Fruit fly (Drosophila melanogaster) whole organism, embryonic: ENCODE data around the gene CG31233.

Experiments used
- Ada2b ChIP-seq: fragments of 200-800 bp; sonication (Bioruptor generic); IDR thresholded peaks from 2 replicates; pipeline ENCODE4 v1.3.6; 2022; ENCODE audit warnings: missing biosample characterization, missing genetic modification characterization
- CG10431 ChIP-seq: fragments of 200-800 bp; sonication (Bioruptor generic); optimal IDR thresholded peaks from 3 replicates; lab custom pipeline; 2018; ENCODE audit warnings: missing biosample characterization, mild to moderate bottlenecking, missing genetic modification characterization
- CG11456 ChIP-seq: fragments of 200-800 bp; sonication (Bioruptor generic); IDR thresholded peaks from 3 replicates; pipeline ENCODE4 v1.3.6; 2022; ENCODE audit warnings: missing biosample characterization, missing genetic modification characterization
- CG14965 ChIP-seq: fragments of 200-800 bp; sonication (Bioruptor generic); optimal IDR thresholded peaks from 2 replicates; lab custom pipeline; 2016; ENCODE audit warnings: missing biosample characterization, missing genetic modification characterization, borderline replicate concordance
- CG1602 ChIP-seq: fragments of 200-800 bp; sonication (Bioruptor generic); optimal IDR thresholded peaks from 3 replicates; lab custom pipeline; 2016; ENCODE audit warnings: missing biosample characterization, missing genetic modification characterization
- CG17612 ChIP-seq: fragments of 200-800 bp; sonication (Bioruptor generic); IDR thresholded peaks from 2 replicates; pipeline ENCODE4 v1.3.6; 2022; ENCODE audit warnings: missing biosample characterization, missing genetic modification characterization
- CG34224 ChIP-seq: fragments of 200-800 bp; sonication (Bioruptor generic); IDR thresholded peaks from 3 replicates; pipeline ENCODE4 v1.3.6; 2022; ENCODE audit warnings: missing biosample characterization, missing genetic modification characterization; ENCODE audit not compliant: partially characterized antibody
- CG6175 ChIP-seq: fragments of 200-800 bp; sonication (Bioruptor generic); IDR thresholded peaks from 3 replicates; pipeline ENCODE4 v1.3.6; 2022; ENCODE audit warnings: missing biosample characterization, missing genetic modification characterization
- CG6272 ChIP-seq: fragments of 200-800 bp; sonication (Bioruptor generic); IDR thresholded peaks from 2 replicates; pipeline ENCODE4 v1.3.6; 2022; ENCODE audit warnings: missing biosample characterization, missing genetic modification characterization
- CG6654 ChIP-seq: fragments of 200-800 bp; sonication (Bioruptor generic); optimal IDR thresholded peaks from 2 replicates; lab custom pipeline; 2017; ENCODE audit warnings: missing biosample characterization, mild to moderate bottlenecking, missing genetic modification characterization
- CG6813 ChIP-seq: fragments of 200-800 bp; sonication (Bioruptor generic); optimal IDR thresholded peaks from 2 replicates; lab custom pipeline; 2017; ENCODE audit warnings: missing biosample characterization, missing genetic modification characterization, mild to moderate bottlenecking, moderate library complexity, missing genetic modification reagents
- CG7963 ChIP-seq: fragments of 200-800 bp; sonication (Bioruptor generic); IDR thresholded peaks from 3 replicates; pipeline ENCODE4 v1.3.6; 2022; ENCODE audit warnings: missing biosample characterization, missing genetic modification characterization; ENCODE audit not compliant: partially characterized antibody
- CHES-1-like ChIP-seq: fragments of 200-800 bp; sonication (Bioruptor generic); optimal IDR thresholded peaks from 2 replicates; lab custom pipeline; 2016; ENCODE audit warnings: missing biosample characterization, missing genetic modification characterization
- Chrac-16 ChIP-seq: fragments of 200-800 bp; sonication (Bioruptor generic); optimal IDR thresholded peaks from 3 replicates; lab custom pipeline; 2016; ENCODE audit warnings: missing biosample characterization, missing genetic modification characterization
- Dip3 ChIP-seq: fragments of 200-800 bp; sonication (Bioruptor generic); optimal IDR thresholded peaks from 3 replicates; lab custom pipeline; 2016; ENCODE audit warnings: missing biosample characterization, missing genetic modification characterization
- ERR ChIP-seq: fragments of 200-800 bp; sonication (Bioruptor generic); optimal IDR thresholded peaks from 2 replicates; lab custom pipeline; 2016; ENCODE audit warnings: missing biosample characterization, missing genetic modification characterization
- Gug ChIP-seq: fragments of 200-800 bp; sonication (Bioruptor generic); IDR thresholded peaks from 4 replicates; pipeline ENCODE4 v1.3.6; 2022; ENCODE audit warnings: missing biosample characterization, missing genetic modification characterization
- H2.0 ChIP-seq: fragments of 200-800 bp; sonication (Bioruptor generic); IDR thresholded peaks from 2 replicates; pipeline ENCODE4 v1.3.6; 2022; ENCODE audit warnings: missing biosample characterization, missing genetic modification characterization
- Hr78 ChIP-seq, 2 experiments: fragments of 200-800 bp in 1 of 2; fragments of >200 bp in 1 of 2; sonication (Bioruptor generic) in 1 of 2; optimal IDR thresholded peaks; 2 replicates each; lab custom pipeline; 2017 to 2019; ENCODE audit warnings: missing biosample characterization in 2 of 2, missing genetic modification characterization in 2 of 2, mild to moderate bottlenecking in 1 of 2, moderate library complexity in 1 of 2
- Lpt ChIP-seq: fragments of >200 bp; optimal IDR thresholded peaks from 2 replicates; lab custom pipeline; 2018; ENCODE audit warnings: missing biosample characterization, missing genetic modification characterization
- MTF-1 ChIP-seq: fragments of 200-800 bp; sonication (Bioruptor generic); optimal IDR thresholded peaks from 2 replicates; lab custom pipeline; 2018; ENCODE audit warnings: missing biosample characterization, mild to moderate bottlenecking, missing genetic modification characterization, borderline replicate concordance
- Mes4 ChIP-seq: fragments of 200-800 bp; sonication (Bioruptor generic); optimal IDR thresholded peaks from 2 replicates; lab custom pipeline; 2016; ENCODE audit warnings: missing biosample characterization, missing genetic modification characterization
- NC2α ChIP-seq: fragments of 200-800 bp; sonication (Bioruptor generic); optimal IDR thresholded peaks from 2 replicates; lab custom pipeline; 2016; ENCODE audit warnings: missing biosample characterization, missing genetic modification characterization
- Pdp1 ChIP-seq, 2 experiments: fragments of 200-800 bp; sonication (Bioruptor generic); optimal IDR thresholded peaks; 3 replicates each; lab custom pipeline; 2016; ENCODE audit warnings: missing biosample characterization in 2 of 2, missing genetic modification characterization in 2 of 2, mild to moderate bottlenecking in 1 of 2, moderate library complexity in 1 of 2
- Sin3A ChIP-seq: fragments of >200 bp; optimal IDR thresholded peaks from 2 replicates; lab custom pipeline; 2018
- TFAM ChIP-seq: fragments of 200-800 bp; sonication (Bioruptor generic); optimal IDR thresholded peaks from 2 replicates; lab custom pipeline; 2017; ENCODE audit warnings: missing biosample characterization, missing genetic modification characterization, inconsistent platforms
- Tbp ChIP-seq: fragments of >200 bp; optimal IDR thresholded peaks from 2 replicates; lab custom pipeline; 2018; ENCODE audit warnings: missing biosample characterization, missing genetic modification characterization
- Xbp1 ChIP-seq: fragments of 200-800 bp; sonication (Bioruptor generic); optimal IDR thresholded peaks from 3 replicates; lab custom pipeline; 2016; ENCODE audit warnings: missing biosample characterization, mild to moderate bottlenecking, missing genetic modification characterization
- amos ChIP-seq: fragments of 200-800 bp; sonication (Bioruptor generic); IDR thresholded peaks from 2 replicates; pipeline ENCODE4 v1.3.6; 2022; ENCODE audit warnings: missing biosample characterization, missing genetic modification characterization; ENCODE audit not compliant: partially characterized antibody
- ash1 ChIP-seq: fragments of 200-800 bp; sonication (Bioruptor generic); optimal IDR thresholded peaks from 2 replicates; lab custom pipeline; 2018; ENCODE audit warnings: missing biosample characterization, mild to moderate bottlenecking, missing genetic modification characterization
- cg ChIP-seq: fragments of 200-800 bp; sonication (Bioruptor generic); optimal IDR thresholded peaks from 3 replicates; lab custom pipeline; 2019; ENCODE audit warnings: missing biosample characterization, mild to moderate bottlenecking, missing genetic modification characterization, moderate library complexity
- chinmo ChIP-seq: fragments of 200-800 bp; sonication (Bioruptor generic); IDR thresholded peaks from 4 replicates; pipeline ENCODE4 v1.3.6; 2022; ENCODE audit warnings: missing biosample characterization, missing genetic modification characterization; ENCODE audit not compliant: partially characterized antibody
- chm ChIP-seq: fragments of 200-800 bp; sonication (Bioruptor generic); IDR thresholded peaks from 2 replicates; pipeline ENCODE4 v1.3.6; 2022; ENCODE audit warnings: missing biosample characterization, missing genetic modification characterization
- crc ChIP-seq: fragments of 200-800 bp; sonication (Bioruptor generic); optimal IDR thresholded peaks from 2 replicates; lab custom pipeline; 2016; ENCODE audit warnings: missing biosample characterization, missing genetic modification characterization
- crol ChIP-seq: fragments of 200-800 bp; sonication (Bioruptor generic); IDR thresholded peaks from 2 replicates; pipeline ENCODE4 v1.3.6; 2022; ENCODE audit warnings: missing biosample characterization, missing genetic modification characterization
- dm ChIP-seq: fragments of 200-800 bp; sonication (Bioruptor generic); optimal IDR thresholded peaks from 3 replicates; lab custom pipeline; 2016; ENCODE audit warnings: missing biosample characterization, missing genetic modification characterization
- fd102C ChIP-seq: fragments of 200-800 bp; sonication (Bioruptor generic); optimal IDR thresholded peaks from 2 replicates; lab custom pipeline; 2018; ENCODE audit warnings: missing biosample characterization, mild to moderate bottlenecking, missing genetic modification characterization, moderate library complexity
- fd64A ChIP-seq: fragments of 200-800 bp; sonication (Bioruptor generic); optimal IDR thresholded peaks from 3 replicates; lab custom pipeline; 2018; ENCODE audit warnings: missing biosample characterization, mild to moderate bottlenecking, missing genetic modification characterization
- gcm ChIP-seq: fragments of 200-800 bp; sonication (Bioruptor generic); optimal IDR thresholded peaks from 2 replicates; lab custom pipeline; 2019; ENCODE audit warnings: missing biosample characterization, mild to moderate bottlenecking, missing genetic modification characterization, moderate library complexity
- insv ChIP-seq, 2 experiments: fragments of 200-800 bp; sonication (Bioruptor generic); optimal IDR thresholded peaks; 3 replicates each; lab custom pipeline; 2016 to 2018; ENCODE audit warnings: missing biosample characterization in 2 of 2, missing genetic modification characterization in 2 of 2
- kay ChIP-seq: fragments of 200-800 bp; sonication (Bioruptor generic); optimal IDR thresholded peaks from 2 replicates; lab custom pipeline; 2016; ENCODE audit warnings: missing biosample characterization, missing genetic modification characterization
- nerfin-1 ChIP-seq: fragments of 200-800 bp; sonication (Bioruptor generic); optimal IDR thresholded peaks from 3 replicates; lab custom pipeline; 2019; ENCODE audit warnings: missing biosample characterization, mild to moderate bottlenecking, missing genetic modification characterization, moderate library complexity
- otp ChIP-seq: fragments of 200-800 bp; sonication (Bioruptor generic); IDR thresholded peaks from 3 replicates; pipeline ENCODE4, ENCODE4 v1.3.6; 2022; ENCODE audit warnings: missing biosample characterization, missing genetic modification characterization
- pnt ChIP-seq: fragments of 200-800 bp; sonication (Bioruptor generic); optimal IDR thresholded peaks from 3 replicates; lab custom pipeline; 2016; ENCODE audit warnings: missing biosample characterization, missing genetic modification characterization
- sqz ChIP-seq: fragments of 200-800 bp; sonication (Bioruptor generic); optimal IDR thresholded peaks from 3 replicates; lab custom pipeline; 2018; ENCODE audit warnings: missing biosample characterization, mild to moderate bottlenecking, missing genetic modification characterization
- sr ChIP-seq: fragments of 200-800 bp; sonication (Bioruptor generic); IDR thresholded peaks from 3 replicates; pipeline ENCODE4 v1.3.6; 2022; ENCODE audit warnings: missing biosample characterization, missing genetic modification characterization
- stc ChIP-seq: fragments of 200-800 bp; sonication (Bioruptor generic); IDR thresholded peaks from 2 replicates; pipeline ENCODE4 v1.3.6; 2022; ENCODE audit warnings: missing biosample characterization, missing genetic modification characterization
- tio ChIP-seq: fragments of 200-800 bp; sonication (Bioruptor generic); optimal IDR thresholded peaks from 2 replicates; lab custom pipeline; 2017; ENCODE audit warnings: missing biosample characterization, missing genetic modification characterization, inconsistent platforms
- toy ChIP-seq: fragments of 200-800 bp; sonication (Bioruptor generic); IDR thresholded peaks from 2 replicates; pipeline ENCODE4 v1.3.6; 2022; ENCODE audit warnings: missing biosample characterization, missing genetic modification characterization
- tx ChIP-seq: fragments of 200-800 bp; sonication (Bioruptor generic); optimal IDR thresholded peaks from 2 replicates; lab custom pipeline; 2016; ENCODE audit warnings: missing biosample characterization, missing genetic modification characterization
- zen2 ChIP-seq: fragments of 200-800 bp; sonication (Bioruptor generic); IDR thresholded peaks from 3 replicates; pipeline ENCODE4 v1.3.6; 2022; ENCODE audit warnings: missing biosample characterization, missing genetic modification characterization; ENCODE audit not compliant: partially characterized antibody

CG31233 gene

dm6 chr3R:21719934-21720431 lies 29.7 kb upstream of the CG31233 start (continued):
- TF ChIP-seq CHES-1-like (GFP tag; lab: Kevin White, UChicago): no peak
- 0 out of 2 replicates have a peak, but pooled peaks have one; percentile 31 for TF ChIP-seq Ada2b
- no peak for TF ChIP-seq ash1 (GFP tag; lab: Kevin White, UChicago)
- no peak for TF ChIP-seq pnt
- TF ChIP-seq sr (GFP tag; lab: Robert Waterston, UW): no peak
- TF ChIP-seq nerfin-1 (tag; lab: Kevin White, UChicago): no peak
- no peak for TF ChIP-seq Lpt (GFP tag; lab: Kevin White, UChicago)
- TF ChIP-seq H2.0 (GFP tag; lab: Robert Waterston, UW): 0 out of 2 replicates have a peak, but pooled peaks have one; percentile 34
- no peak for TF ChIP-seq TFAM (GFP tag; lab: Kevin White, UChicago)
- TF ChIP-seq NC2α (GFP tag; lab: Kevin White, UChicago): no peak
- TF ChIP-seq kay: no peak
- no peak for TF ChIP-seq CG6175 (GFP tag; lab: Robert Waterston, UW)
- no peak for TF ChIP-seq CG14965 (GFP tag; lab: Kevin White, UChicago)
- no peak for TF ChIP-seq toy (GFP tag; lab: Robert Waterston, UW)
- no peak for TF ChIP-seq stc (GFP tag; lab: Robert Waterston, UW)
- TF ChIP-seq CG34224: no peak
- peak; percentile 2 for TF ChIP-seq CG6813 (GFP tag; lab: Kevin White, UChicago)
- TF ChIP-seq CG7963 (GFP tag; lab: Robert Waterston, UW): no peak
- TF ChIP-seq ERR: no peak
- TF ChIP-seq Sin3A (lab: Kevin White, UChicago): no peak
- TF ChIP-seq insv (GFP tag; optimal IDR thresholded peaks at IDR 0.05; lab: Kevin White, UChicago): no peak
- TF ChIP-seq Tbp: no peak
- TF ChIP-seq crc (GFP tag; lab: Kevin White, UChicago): no peak
- no peak for TF ChIP-seq otp
- no peak for TF ChIP-seq tx
- TF ChIP-seq sqz (GFP tag; lab: Kevin White, UChicago): no peak
- peak; percentile 15 to 16 for TF ChIP-seq Pdp1 (GFP tag; optimal IDR thresholded peaks at IDR 0.05; lab: Kevin White, UChicago)
- TF ChIP-seq zen2: no peak
- peak; percentile 24 for TF ChIP-seq Chrac-16 (GFP tag; lab: Kevin White, UChicago)
- no peak for TF ChIP-seq MTF-1 (GFP tag; lab: Kevin White, UChicago)
- no peak for TF ChIP-seq CG11456 (GFP tag; lab: Robert Waterston, UW)
- TF ChIP-seq Hr78 (GFP tag; optimal IDR thresholded peaks at IDR 0.05; lab: Kevin White, UChicago): no peak
- no peak for TF ChIP-seq amos (GFP tag; lab: Robert Waterston, UW)
- TF ChIP-seq crol (GFP tag; lab: Robert Waterston, UW): no peak
- TF ChIP-seq Xbp1 (GFP tag; lab: Kevin White, UChicago): peak; percentile 44
- TF ChIP-seq chinmo (GFP tag; lab: Robert Waterston, UW): peak; percentile 83; the same call in 3 of the 4 replicates
- no peak for TF ChIP-seq cg (GFP tag; lab: Kevin White, UChicago)
- no peak for TF ChIP-seq chm (GFP tag; lab: Robert Waterston, UW)
- TF ChIP-seq Mes4 (GFP tag; lab: Kevin White, UChicago): no peak
- peak; percentile 0 for TF ChIP-seq CG6654 (GFP tag; lab: Kevin White, UChicago)
- TF ChIP-seq CG17612 (GFP tag; lab: Robert Waterston, UW): no peak
- no peak for TF ChIP-seq CG10431 (GFP tag; lab: Kevin White, UChicago)
- TF ChIP-seq Dip3 (GFP tag; lab: Kevin White, UChicago): peak; percentile 26
- TF ChIP-seq tio: peak; percentile 34
- TF ChIP-seq CG6272: no peak
- TF ChIP-seq Gug (GFP tag; lab: Robert Waterston, UW): no peak
- peak; percentile 4 for TF ChIP-seq CG1602 (GFP tag; lab: Kevin White, UChicago)
- TF ChIP-seq gcm (GFP tag; lab: Kevin White, UChicago): peak; percentile 38
- TF ChIP-seq fd64A (GFP tag; lab: Kevin White, UChicago): no peak
- TF ChIP-seq dm (GFP tag; lab: Kevin White, UChicago): no peak
- TF ChIP-seq fd102C (GFP tag; lab: Kevin White, UChicago): no peak
